Worm (Caenorhabditis elegans) whole organism, L1 larva: ENCODE data around the gene Y55F3AM.21.

Experiments used
- lin-13 ChIP-seq: fragments of 150-350 bp; optimal IDR thresholded peaks from 2 replicates; lab custom pipeline; 2014; ENCODE audit warnings: missing biosample characterization, missing genetic modification reagents, missing genetic modification characterization
- lin-39 ChIP-seq: fragments of 150-350 bp; optimal IDR thresholded peaks from 2 replicates; lab custom pipeline; 2014; ENCODE audit warnings: missing biosample characterization, missing genetic modification reagents, missing genetic modification characterization
- nhr-12 ChIP-seq: sonication (generic microtip); optimal IDR thresholded peaks from 2 replicates; lab custom pipeline; 2017; ENCODE audit warnings: missing biosample characterization, missing genetic modification characterization
- nhr-237 ChIP-seq: fragments of 150-350 bp; optimal IDR thresholded peaks from 2 replicates; lab custom pipeline; 2014; ENCODE audit warnings: missing biosample characterization, missing genetic modification characterization
- pag-3 ChIP-seq: sonication (generic microtip); optimal IDR thresholded peaks from 2 replicates; lab custom pipeline; 2017; ENCODE audit warnings: missing genetic modification characterization, mild to moderate bottlenecking, missing compliant biosample characterization, antibody characterized with exemption, borderline replicate concordance; ENCODE audit not compliant: insufficient read depth
- snpc-4 ChIP-seq: fragments of 150-350 bp; optimal IDR thresholded peaks from 2 replicates; lab custom pipeline; 2014; ENCODE audit warnings: missing biosample characterization, missing genetic modification characterization
- sup-37 ChIP-seq: fragments of 200-800 bp; sonication (Bioruptor generic); optimal IDR thresholded peaks from 2 replicates; lab custom pipeline; 2018; ENCODE audit warnings: mild to moderate bottlenecking, missing genetic modification characterization, missing compliant biosample characterization
- tlp-1 ChIP-seq: fragments of 150-350 bp; optimal IDR thresholded peaks from 2 replicates; lab custom pipeline; 2014; ENCODE audit warnings: missing biosample characterization, missing genetic modification characterization
- zag-1 ChIP-seq: fragments of 150-350 bp; optimal IDR thresholded peaks from 2 replicates; lab custom pipeline; 2014; ENCODE audit warnings: missing biosample characterization, missing genetic modification characterization
- ztf-11 ChIP-seq, 2 experiments: sonication (generic microtip); optimal IDR thresholded peaks; 2 replicates each; lab custom pipeline; 2016 to 2017; ENCODE audit warnings: missing genetic modification characterization in 2 of 2, missing biosample characterization in 1 of 2, missing compliant biosample characterization in 1 of 2

DNA sequence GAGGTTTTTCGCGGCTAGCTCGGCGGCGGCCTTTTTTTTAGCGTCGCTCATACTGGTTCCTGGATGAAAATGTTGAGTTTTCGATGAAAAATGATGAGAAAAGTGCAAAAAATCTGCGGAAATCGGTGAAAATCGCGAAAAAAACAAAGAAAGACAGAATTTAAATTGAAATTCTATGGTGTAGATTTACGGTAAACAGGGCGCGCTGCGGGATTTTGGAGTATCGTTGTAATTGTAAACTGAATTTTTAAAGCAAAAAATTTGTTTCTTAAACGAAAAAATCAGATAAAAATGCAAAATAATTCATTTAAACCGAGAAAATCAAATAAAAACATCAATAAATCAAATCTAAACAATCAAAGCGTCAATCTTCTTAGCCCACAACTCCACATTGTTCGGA, 3.2 kb upstream of the Y55F3AM.21 start, which contains the start of gene dcap-1:
- no peak for TF ChIP-seq tlp-1 (tag; lab: Kevin White, UChicago)
- TF ChIP-seq nhr-12 (tag; lab: Kevin White, UChicago) = no peak
- no peak for TF ChIP-seq lin-39 (tag; lab: Kevin White, UChicago)
- TF ChIP-seq ztf-11 (tag; optimal IDR thresholded peaks at IDR 0.05; lab: Kevin White, UChicago) = no peak
- no peak for TF ChIP-seq zag-1 (tag; lab: Kevin White, UChicago)
- no peak for TF ChIP-seq pag-3 (tag; lab: Kevin White, UChicago)
- TF ChIP-seq nhr-237 (tag; lab: Kevin White, UChicago) = no peak
- no peak for TF ChIP-seq sup-37 (GFP tag; lab: Kevin White, UChicago)
- no peak for TF ChIP-seq lin-13 (GFP tag; lab: Kevin White, UChicago)
- TF ChIP-seq snpc-4 = peak; percentile 19
